Fruit fly (Drosophila melanogaster) whole organism, adult: ENCODE data around the gene aop.
A peak's percentile ranks its signal among the peaks of the same experiment; 100 is the strongest.

Source experiments
- CG11617 ChIP-seq: fragments of 200-800 bp; sonication (Bioruptor generic); optimal IDR thresholded peaks from 2 replicates; lab custom pipeline; 2017; ENCODE audit warnings: mild to moderate bottlenecking, missing biosample characterization, missing genetic modification reagents, missing genetic modification characterization
- CG12768 ChIP-seq: fragments of 200-800 bp; sonication (Bioruptor generic); optimal IDR thresholded peaks from 2 replicates; lab custom pipeline; 2017; ENCODE audit warnings: missing biosample characterization, missing genetic modification characterization, mild to moderate bottlenecking, moderate library complexity, missing genetic modification reagents
- CG14711 ChIP-seq: fragments of 200-800 bp; sonication (Bioruptor generic); optimal IDR thresholded peaks from 2 replicates; lab custom pipeline; 2018; ENCODE audit warnings: missing biosample characterization, mild to moderate bottlenecking, missing genetic modification characterization, moderate library complexity
- CG1620 ChIP-seq: fragments of 200-800 bp; sonication (Bioruptor generic); optimal IDR thresholded peaks from 2 replicates; lab custom pipeline; 2016; ENCODE audit warnings: missing biosample characterization, missing genetic modification characterization
- CG33017 ChIP-seq: fragments of 200-800 bp; sonication (Bioruptor generic); optimal IDR thresholded peaks from 2 replicates; lab custom pipeline; 2018; ENCODE audit warnings: missing biosample characterization, mild to moderate bottlenecking, missing genetic modification characterization, moderate library complexity
- CG5204 ChIP-seq: fragments of 200-800 bp; sonication (Bioruptor generic); optimal IDR thresholded peaks from 2 replicates; lab custom pipeline; 2016; ENCODE audit warnings: missing biosample characterization, missing genetic modification characterization
- CG7045 ChIP-seq: fragments of 200-800 bp; sonication (Bioruptor generic); optimal IDR thresholded peaks from 2 replicates; lab custom pipeline; 2017; ENCODE audit warnings: missing biosample characterization, mild to moderate bottlenecking, missing genetic modification characterization
- CG7101 ChIP-seq: fragments of 200-800 bp; sonication (Bioruptor generic); optimal IDR thresholded peaks from 2 replicates; lab custom pipeline; 2018; ENCODE audit warnings: missing biosample characterization, mild to moderate bottlenecking, missing genetic modification characterization, moderate library complexity
- Clk ChIP-seq: fragments of 200-800 bp; sonication (Bioruptor generic); optimal IDR thresholded peaks from 2 replicates; lab custom pipeline; 2017; ENCODE audit warnings: missing biosample characterization, missing genetic modification characterization
- Crg-1 ChIP-seq: fragments of 200-800 bp; sonication (Bioruptor generic); optimal IDR thresholded peaks from 2 replicates; lab custom pipeline; 2016; ENCODE audit warnings: missing biosample characterization, missing genetic modification characterization
- Hr96 ChIP-seq: fragments of 200-800 bp; sonication (Bioruptor generic); optimal IDR thresholded peaks from 2 replicates; lab custom pipeline; 2016; ENCODE audit warnings: missing biosample characterization, missing genetic modification characterization
- Mnt ChIP-seq: fragments of 200-800 bp; sonication (Bioruptor generic); optimal IDR thresholded peaks from 2 replicates; lab custom pipeline; 2016; ENCODE audit warnings: missing biosample characterization, mild to moderate bottlenecking, missing genetic modification characterization
- bab1 ChIP-seq: fragments of 200-800 bp; sonication (Bioruptor generic); optimal IDR thresholded peaks from 3 replicates; lab custom pipeline; 2019; ENCODE audit warnings: missing biosample characterization, mild to moderate bottlenecking, missing genetic modification characterization, moderate library complexity
- cic ChIP-seq: fragments of 200-800 bp; sonication (Bioruptor generic); optimal IDR thresholded peaks from 2 replicates; lab custom pipeline; 2017; ENCODE audit warnings: missing biosample characterization, mild to moderate bottlenecking, missing genetic modification characterization, moderate library complexity
- cnc ChIP-seq, 2 experiments: fragments of >200 bp; optimal IDR thresholded peaks; 2 replicates each; lab custom pipeline; 2017
- kay ChIP-seq: fragments of 200-800 bp; sonication (Bioruptor generic); peaks from one replicate; lab custom pipeline; 2016; ENCODE audit warnings: missing biosample characterization, missing genetic modification characterization, borderline replicate concordance
- ovo ChIP-seq: fragments of 200-800 bp; sonication (Bioruptor generic); optimal IDR thresholded peaks from 2 replicates; lab custom pipeline; 2016; ENCODE audit warnings: missing biosample characterization, missing genetic modification characterization
- pad ChIP-seq: fragments of 200-800 bp; sonication (Bioruptor generic); optimal IDR thresholded peaks from 3 replicates; lab custom pipeline; 2017; ENCODE audit warnings: missing biosample characterization, missing genetic modification characterization, mild to moderate bottlenecking, moderate library complexity, missing genetic modification reagents
- tj ChIP-seq: fragments of 200-800 bp; sonication (Bioruptor generic); optimal IDR thresholded peaks from 3 replicates; lab custom pipeline; 2017; ENCODE audit warnings: missing biosample characterization, mild to moderate bottlenecking, missing genetic modification characterization, moderate library complexity
- toe ChIP-seq: fragments of 200-800 bp; sonication (Bioruptor generic); optimal IDR thresholded peaks from 2 replicates; lab custom pipeline; 2016; ENCODE audit warnings: missing biosample characterization, missing genetic modification characterization

The aop gene

DNA sequence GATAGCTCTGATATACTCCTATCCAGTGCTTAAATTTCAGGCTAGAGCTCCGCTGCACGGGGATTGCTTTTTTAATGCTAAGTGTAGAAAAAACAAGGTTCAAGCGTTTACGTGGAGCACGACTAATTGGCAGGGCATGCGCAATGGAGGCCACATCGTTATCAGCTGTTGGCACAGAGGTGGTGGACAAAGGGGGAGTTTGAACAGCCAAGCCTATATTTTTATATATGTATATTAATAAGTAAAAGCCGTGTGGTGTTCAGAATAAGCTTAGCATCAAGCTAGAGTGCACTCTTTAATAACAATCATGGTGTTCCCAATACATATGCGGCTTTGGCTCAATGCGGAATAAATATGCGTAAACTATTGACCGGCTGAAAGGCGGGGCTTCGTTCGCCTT lies 33.9 kb upstream of the aop start, which contains the start of gene CG15385:
Gene CG15385, minus strand, starts transcription at position 94 of the 400 bp plus-strand sequence.
- peak; percentile 61 for TF ChIP-seq cic (GFP tag; lab: Kevin White, UChicago)
- peak; percentile 2 for TF ChIP-seq Mnt (GFP tag; lab: Kevin White, UChicago)
- peak; percentile 10 for TF ChIP-seq CG7101 (tag; lab: Kevin White, UChicago)
- TF ChIP-seq CG7045 (GFP tag; lab: Kevin White, UChicago): no peak
- TF ChIP-seq CG5204 (GFP tag; lab: Kevin White, UChicago): no peak
- TF ChIP-seq pad (GFP tag; lab: Kevin White, UChicago): no peak
- no peak for TF ChIP-seq Hr96 (GFP tag; lab: Kevin White, UChicago)
- peak; percentile 51 for TF ChIP-seq CG12768 (GFP tag; lab: Kevin White, UChicago)
- TF ChIP-seq CG33017 (tag; lab: Kevin White, UChicago): peak; percentile 47
- no peak for TF ChIP-seq CG1620 (GFP tag; lab: Kevin White, UChicago)
- TF ChIP-seq toe (GFP tag; lab: Kevin White, UChicago): no peak

DNA sequence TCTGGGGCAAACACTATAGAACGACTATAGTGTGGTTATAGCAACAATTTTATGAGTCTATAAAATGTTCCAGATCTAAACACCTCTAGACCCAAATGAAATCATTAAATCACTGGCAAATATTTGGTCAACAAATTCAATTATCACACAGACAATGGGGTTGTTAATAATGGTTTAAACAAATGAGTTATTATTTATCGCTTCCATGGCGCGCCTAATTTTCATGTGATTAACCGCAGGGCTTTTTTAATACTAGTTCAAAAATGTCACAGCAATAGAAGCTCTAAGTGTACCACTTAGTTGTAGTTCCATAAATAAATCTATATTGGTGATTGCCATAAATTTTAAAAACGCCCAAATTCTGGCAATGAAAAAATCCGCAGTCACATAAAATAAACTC lies 30.4 kb upstream of the aop start, which contains the start of gene CG33124:
Gene CG33124, minus strand, starts transcription at position 101 of the 400 bp plus-strand sequence.
- TF ChIP-seq CG14711 (tag; lab: Kevin White, UChicago): no peak
- no peak for TF ChIP-seq Clk (GFP tag; lab: Kevin White, UChicago)
- TF ChIP-seq CG12768 (GFP tag; lab: Kevin White, UChicago): no peak
- no peak for TF ChIP-seq CG33017 (tag; lab: Kevin White, UChicago)

DNA sequence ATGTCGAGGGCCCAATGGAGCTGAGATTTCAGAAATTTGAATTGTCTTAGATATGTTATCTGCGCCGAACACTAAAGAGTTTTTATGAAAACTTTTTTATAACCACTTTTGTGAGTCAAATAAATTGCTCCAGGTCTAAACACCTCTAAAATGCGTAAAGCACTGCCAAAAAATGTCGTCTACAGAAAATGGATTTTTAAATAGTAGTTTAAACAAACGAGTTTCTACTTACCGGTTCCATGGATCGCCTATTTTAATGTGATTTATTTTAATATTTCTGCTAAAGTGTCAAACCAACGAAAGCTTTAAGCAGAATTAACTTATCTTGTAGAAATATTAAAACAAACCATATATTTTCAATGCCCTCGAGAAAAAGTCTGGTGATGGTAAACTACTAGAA lies 27.5 kb upstream of the aop start, which contains the start of gene CG31668:
Gene CG31668, minus strand, starts transcription at position 101 of the 400 bp plus-strand sequence.
- TF ChIP-seq CG33017 (tag; lab: Kevin White, UChicago) (no peak), Hr96 (GFP tag; lab: Kevin White, UChicago) (no peak), CG11617 (GFP tag; lab: Kevin White, UChicago) (no peak), CG12768 (GFP tag; lab: Kevin White, UChicago) (no peak), CG1620 (GFP tag; lab: Kevin White, UChicago) (no peak), CG7101 (tag; lab: Kevin White, UChicago) (no peak), Crg-1 (no peak), kay (no peak), toe (GFP tag; lab: Kevin White, UChicago) (no peak), ovo (GFP tag; lab: Kevin White, UChicago) (no peak), tj (GFP tag; lab: Kevin White, UChicago) (no peak), CG7045 (GFP tag; lab: Kevin White, UChicago) (no peak), cic (GFP tag; lab: Kevin White, UChicago) (no peak), Mnt (GFP tag; lab: Kevin White, UChicago) (no peak), CG5204 (GFP tag; lab: Kevin White, UChicago) (no peak), cnc (optimal IDR thresholded peaks at IDR 0.05; lab: Kevin White, UChicago) (no peak)

DNA sequence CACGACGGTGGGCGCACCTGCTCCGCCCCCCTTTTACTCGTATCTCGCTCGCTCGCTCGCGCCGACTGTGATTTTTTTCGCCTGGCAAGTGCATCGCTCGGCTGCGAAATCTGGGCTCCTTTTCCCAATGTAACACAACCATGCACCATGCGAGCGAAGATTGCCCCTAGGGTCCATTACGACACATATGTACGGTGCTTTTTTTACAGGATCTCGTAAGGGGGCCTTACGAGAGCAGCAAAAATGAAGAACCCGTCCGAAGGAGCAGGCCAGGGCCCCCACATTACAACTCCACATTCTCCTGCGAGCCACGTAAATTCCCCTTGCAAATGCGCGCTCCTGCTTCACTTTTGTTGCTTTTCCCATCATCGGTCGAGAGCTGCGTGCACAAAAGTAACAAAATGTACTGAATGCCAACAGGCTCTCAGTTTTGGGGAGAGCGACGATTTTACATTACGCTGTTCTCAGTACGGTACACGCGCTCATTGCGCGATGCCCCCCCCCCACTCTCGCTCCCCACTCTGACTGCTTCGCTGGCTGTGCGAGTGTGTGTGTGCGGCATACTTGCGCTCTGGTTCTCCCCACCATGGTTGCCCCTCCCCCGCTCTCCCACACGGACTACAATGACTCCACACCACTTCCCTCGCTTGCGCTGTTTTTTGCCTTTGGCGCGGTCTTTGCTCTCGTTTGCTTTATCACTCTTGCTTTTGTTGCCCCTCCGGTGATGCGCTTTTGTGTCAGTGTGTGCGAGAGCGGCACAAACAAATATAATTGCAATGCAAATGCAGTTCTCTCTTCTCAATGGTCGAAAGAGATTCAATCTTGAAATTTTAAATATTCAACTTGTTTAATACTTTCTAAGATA lies 24.5 kb upstream of the aop start:
- no peak for TF ChIP-seq cnc (optimal IDR thresholded peaks at IDR 0.05; lab: Kevin White, UChicago)
- TF ChIP-seq Mnt (GFP tag; lab: Kevin White, UChicago): peak; percentile 88
- no peak for TF ChIP-seq Hr96 (GFP tag; lab: Kevin White, UChicago)
- peak; percentile 70 for TF ChIP-seq CG12768 (GFP tag; lab: Kevin White, UChicago)
- peak; percentile 98 for TF ChIP-seq kay
- TF ChIP-seq CG14711 (tag; lab: Kevin White, UChicago): no peak
- TF ChIP-seq toe (GFP tag; lab: Kevin White, UChicago): peak; percentile 26
- TF ChIP-seq CG33017 (tag; lab: Kevin White, UChicago): peak; percentile 1
- TF ChIP-seq CG7101 (tag; lab: Kevin White, UChicago): no peak
- TF ChIP-seq CG5204 (GFP tag; lab: Kevin White, UChicago): no peak
- peak; percentile 67 for TF ChIP-seq CG7045 (GFP tag; lab: Kevin White, UChicago)
- peak; percentile 22 for TF ChIP-seq Clk (GFP tag; lab: Kevin White, UChicago)
- TF ChIP-seq Crg-1: peak; percentile 49
- peak; percentile 32 for TF ChIP-seq ovo (GFP tag; lab: Kevin White, UChicago)
- peak; percentile 82 for TF ChIP-seq tj (GFP tag; lab: Kevin White, UChicago)
- peak; percentile 95 for TF ChIP-seq cic (GFP tag; lab: Kevin White, UChicago)
- peak; percentile 99 for TF ChIP-seq pad (GFP tag; lab: Kevin White, UChicago)
- TF ChIP-seq bab1: peak; percentile 68
- TF ChIP-seq CG11617 (GFP tag; lab: Kevin White, UChicago): peak; percentile 37
- peak; percentile 1 for TF ChIP-seq CG1620 (GFP tag; lab: Kevin White, UChicago)

DNA sequence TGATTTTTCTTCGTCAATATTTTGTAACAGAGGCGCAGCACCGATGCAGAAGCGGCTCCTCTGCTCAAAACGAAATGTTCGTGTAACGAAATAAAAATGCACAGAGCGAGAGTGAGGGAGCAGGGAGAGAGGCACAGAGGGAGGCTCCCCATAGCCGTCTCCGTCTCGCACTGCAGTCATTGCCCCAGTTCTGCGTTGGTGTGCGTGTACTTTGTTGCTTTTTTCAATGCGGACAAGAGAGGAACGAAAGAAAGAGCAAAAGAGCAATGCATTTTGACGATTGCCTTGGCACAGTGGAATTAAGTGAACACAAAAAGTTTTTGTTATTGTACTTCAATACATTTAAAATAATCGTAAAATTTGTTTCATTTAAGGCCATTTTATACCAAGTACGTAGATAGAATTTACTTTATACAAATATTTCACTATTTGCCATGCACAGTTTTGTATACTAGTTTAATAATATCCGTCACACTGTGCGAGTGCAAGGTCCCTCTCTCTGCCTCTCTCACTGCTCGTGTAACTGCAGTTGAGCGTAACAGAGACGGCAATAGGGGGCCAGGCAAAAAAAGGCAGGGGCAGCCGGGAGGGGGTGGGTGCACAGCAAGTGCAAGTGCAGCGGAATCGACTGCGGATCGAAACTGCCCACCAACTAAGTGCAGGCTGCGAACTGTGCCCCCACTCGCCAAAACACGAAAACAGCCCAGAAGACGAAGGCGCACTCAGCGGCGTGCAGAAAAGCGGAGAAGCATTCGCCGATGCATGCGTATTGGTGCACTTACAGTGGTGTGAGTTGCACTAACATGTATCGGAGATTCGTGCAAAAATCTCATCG lies 23.7 kb upstream of the aop start:
- TF ChIP-seq Mnt (GFP tag; lab: Kevin White, UChicago) (peak; percentile 96), CG5204 (GFP tag; lab: Kevin White, UChicago) (peak; percentile 100), tj (GFP tag; lab: Kevin White, UChicago) (peak; percentile 100), CG12768 (GFP tag; lab: Kevin White, UChicago) (peak; percentile 100), pad (GFP tag; lab: Kevin White, UChicago) (peak; percentile 89), CG14711 (tag; lab: Kevin White, UChicago) (peak; percentile 99), CG7101 (tag; lab: Kevin White, UChicago) (peak; percentile 100), Clk (GFP tag; lab: Kevin White, UChicago) (peak; percentile 99), kay (peak; percentile 97), CG7045 (GFP tag; lab: Kevin White, UChicago) (peak; percentile 99), Hr96 (GFP tag; lab: Kevin White, UChicago) (peak; percentile 99), bab1 (peak; percentile 100), CG33017 (tag; lab: Kevin White, UChicago) (peak; percentile 100), Crg-1 (peak; percentile 99), toe (GFP tag; lab: Kevin White, UChicago) (peak; percentile 99), cic (GFP tag; lab: Kevin White, UChicago) (peak; percentile 95), CG11617 (GFP tag; lab: Kevin White, UChicago) (peak; percentile 100), ovo (GFP tag; lab: Kevin White, UChicago) (peak; percentile 88), cnc (optimal IDR thresholded peaks at IDR 0.05; lab: Kevin White, UChicago) (no peak), CG1620 (GFP tag; lab: Kevin White, UChicago) (peak; percentile 99)
